Worm (Caenorhabditis elegans) whole organism, L3 larva: ENCODE results near the gene grl-31.

Experiments used
- ceh-28 ChIP-seq: fragments of 150-350 bp; optimal IDR thresholded peaks from 2 replicates; lab custom pipeline; 2014; ENCODE audit warnings: missing biosample characterization, missing genetic modification reagents, missing genetic modification characterization
- daf-12 ChIP-seq: fragments of 150-350 bp; optimal IDR thresholded peaks from 2 replicates; lab custom pipeline; 2014; ENCODE audit warnings: missing biosample characterization, missing genetic modification reagents, missing genetic modification characterization
- lin-15B ChIP-seq: fragments of 150-350 bp; optimal IDR thresholded peaks from 2 replicates; lab custom pipeline; 2014; ENCODE audit warnings: missing biosample characterization, missing genetic modification characterization
- lin-39 ChIP-seq: fragments of 150-350 bp; optimal IDR thresholded peaks from 2 replicates; lab custom pipeline; 2018; ENCODE audit warnings: missing biosample characterization, missing genetic modification reagents, missing genetic modification characterization
- nfya-1 ChIP-seq: sonication (generic microtip); optimal IDR thresholded peaks from 2 replicates; lab custom pipeline; 2017; ENCODE audit warnings: missing genetic modification characterization, mild to moderate bottlenecking, missing compliant biosample characterization, antibody characterized with exemption, moderate library complexity; ENCODE audit not compliant: insufficient read depth
- nhr-11 ChIP-seq: fragments of 150-350 bp; optimal IDR thresholded peaks from 2 replicates; lab custom pipeline; 2014; ENCODE audit warnings: missing biosample characterization, missing genetic modification characterization
- nhr-237 ChIP-seq: fragments of 150-350 bp; optimal IDR thresholded peaks from 2 replicates; lab custom pipeline; 2014; ENCODE audit warnings: missing biosample characterization, missing genetic modification characterization
- pqm-1 ChIP-seq: fragments of 150-350 bp; optimal IDR thresholded peaks from 2 replicates; lab custom pipeline; 2017; ENCODE audit warnings: missing biosample characterization, missing genetic modification characterization, inconsistent platforms
- sea-2 ChIP-seq: fragments of 150-350 bp; sonication (generic microtip); optimal IDR thresholded peaks from 4 replicates; lab custom pipeline; 2014; ENCODE audit warnings: missing biosample characterization, missing genetic modification reagents, missing genetic modification characterization
- unc-62 ChIP-seq: fragments of 150-350 bp; sonication (generic microtip); optimal IDR thresholded peaks from 4 replicates; lab custom pipeline; 2014; ENCODE audit warnings: missing biosample characterization, missing genetic modification reagents, missing genetic modification characterization

DNA sequence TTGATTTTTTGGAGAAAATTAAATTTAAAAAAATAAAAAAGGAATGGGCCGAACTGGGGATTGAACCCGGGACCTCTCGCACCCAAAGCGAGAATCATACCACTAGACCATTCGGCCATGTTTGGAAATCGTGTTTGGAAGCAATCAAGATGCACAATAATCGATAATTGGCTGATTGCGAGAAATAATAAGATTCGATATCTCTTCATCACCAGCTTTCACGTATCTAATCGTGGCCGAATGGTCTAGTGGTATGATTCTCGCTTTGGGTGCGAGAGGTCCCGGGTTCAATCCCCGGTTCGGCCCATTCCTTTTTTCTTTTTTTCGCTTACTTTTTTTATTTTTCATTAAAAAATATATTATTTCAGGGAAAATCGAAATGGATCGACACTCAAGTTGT, 24.5 kb upstream of the grl-31 start:
- no peak for TF ChIP-seq pqm-1
- TF ChIP-seq nhr-11 (tag; lab: Kevin White, UChicago), result no peak
- no peak for TF ChIP-seq lin-39 (tag; lab: Kevin White, UChicago)
- peak; percentile 34 for TF ChIP-seq nfya-1 (tag; lab: Kevin White, UChicago)
- no peak for TF ChIP-seq ceh-28 (tag; lab: Kevin White, UChicago)
- no peak for TF ChIP-seq unc-62 (GFP tag; lab: Kevin White, UChicago)
- no peak for TF ChIP-seq nhr-237 (tag; lab: Kevin White, UChicago)
- no peak for TF ChIP-seq lin-15B (tag; lab: Kevin White, UChicago)
- no peak for TF ChIP-seq daf-12 (tag; lab: Kevin White, UChicago)
- no peak for TF ChIP-seq sea-2
